Worm (Caenorhabditis elegans): ENCODE data around the gene Y13C8A.1.
"Not testable (repeated sequence)": the region's sequence is repeated elsewhere in the genome, so short reads cannot be mapped to it uniquely, and the experiment has no call there.

Gene Y13C8A.1

ce11 chrX:16901906-16902383, 18.4 kb downstream of the Y13C8A.1 start:
- TF ChIP-seq mxl-3 (GFP tag; optimal IDR thresholded peaks at IDR 0.05), result peak; percentile 79
- peak; percentile 41; the same call in 1 of the 2 replicates for TF ChIP-seq set-16 (GFP tag; IDR thresholded peaks at IDR 0.05)
- peak; percentile 28 to 84 for TF ChIP-seq mdl-1 (tag; optimal IDR thresholded peaks at IDR 0.05)
- peak; percentile 54; the same call in 1 of the 2 replicates for TF ChIP-seq tra-1 (GFP tag; IDR thresholded peaks at IDR 0.05)
- TF ChIP-seq ceh-20 (GFP tag; IDR thresholded peaks at IDR 0.05), result 0 out of 2 replicates have a peak, but pooled peaks have one; percentile 14
- peak; percentile 79 for TF ChIP-seq dmd-6 (GFP tag; IDR thresholded peaks at IDR 0.05)
- TF ChIP-seq php-3 (GFP tag; IDR thresholded peaks at IDR 0.05), result 0 out of 2 replicates have a peak, but pooled peaks have one; percentile 10
- TF ChIP-seq T26A8.4 (GFP tag; IDR thresholded peaks at IDR 0.05), result 0 out of 2 replicates have a peak, but pooled peaks have one; percentile 31
- TF ChIP-seq hif-1 (tag; optimal IDR thresholded peaks at IDR 0.05), result peak in 1 of 2 experiments; percentile 1
- TF ChIP-seq arid-1 (GFP tag; conservative IDR thresholded peaks at IDR 0.05), result 0 out of 2 replicates have a peak, but pooled peaks have one; percentile 27
- peak; percentile 53 for TF ChIP-seq aha-1 (tag)
- TF ChIP-seq nhr-11 (tag; optimal IDR thresholded peaks at IDR 0.05), result peak; percentile 18
- peak; percentile 96 for TF ChIP-seq hlh-30 (tag; optimal IDR thresholded peaks at IDR 0.05; ENCODE audit: insufficient read depth)
- TF ChIP-seq hmg-1.1 (GFP tag; IDR thresholded peaks at IDR 0.05), result peak; percentile 77
- TF ChIP-seq egl-43 (GFP tag; IDR thresholded peaks at IDR 0.05), result 0 out of 2 replicates have a peak, but pooled peaks have one; percentile 28
- peak; percentile 42 for TF ChIP-seq nhr-25 (tag; optimal IDR thresholded peaks at IDR 0.05; ENCODE audit: borderline replicate concordance, insufficient read depth)
- peak; percentile 67 for TF ChIP-seq nhr-28 (tag; optimal IDR thresholded peaks at IDR 0.05)
- peak in 1 of 2 experiments; percentile 90 for TF ChIP-seq unc-62 (GFP tag; optimal IDR thresholded peaks at IDR 0.05 in 1 of 2)
- TF ChIP-seq unc-62 (tag; optimal IDR thresholded peaks at IDR 0.05), result not testable (repeated sequence)
- peak; percentile 81 for TF ChIP-seq hlh-11 (tag; optimal IDR thresholded peaks at IDR 0.05)

- peak; percentile 70 for TF ChIP-seq aha-1 (tag)
- TF ChIP-seq php-3 (GFP tag; IDR thresholded peaks at IDR 0.05), result no peak
These were observed 19.1 kb downstream of the Y13C8A.1 start for ce11 chrX:16902657-16903056.

- TF ChIP-seq ceh-62 (tag; optimal IDR thresholded peaks at IDR 0.05) (no peak), madf-5 (GFP tag; IDR thresholded peaks at IDR 0.05) (0 out of 4 replicates have a peak, but pooled peaks of 1 of the 2 experiments have one; percentile 31), zfp-2 (tag; optimal IDR thresholded peaks at IDR 0.05) (no peak)
These were observed 20.1 kb downstream of the Y13C8A.1 start, which contains the start of gene F39F10.4 for ce11 chrX:16903619-16904018. Gene F39F10.4, minus strand, starts transcription at chrX:16903719.

ce11 chrX:16913669-16914068, 30.1 kb downstream of the Y13C8A.1 start, which contains the start of gene F39F10.5:
Gene F39F10.5, minus strand, starts transcription at chrX:16913769.
- not testable (repeated sequence) for TF ChIP-seq tra-1 (GFP tag; IDR thresholded peaks at IDR 0.05); aha-1 (tag); nhr-76 (tag; optimal IDR thresholded peaks at IDR 0.05)

- TF ChIP-seq Y5F2A.4 (GFP tag; optimal IDR thresholded peaks at IDR 0.05) (no peak), zfp-3 (GFP tag; conservative IDR thresholded peaks at IDR 0.05) (no peak), ces-1 (GFP tag; optimal IDR thresholded peaks at IDR 0.05) (no peak), lin-13 (GFP tag; optimal IDR thresholded peaks at IDR 0.05) (no peak), tag-97 (GFP tag; IDR thresholded peaks at IDR 0.05) (no peak), pqm-1 (tag; optimal IDR thresholded peaks at IDR 0.05) (peak; percentile 54), nhr-28 (tag; optimal IDR thresholded peaks at IDR 0.05) (peak; percentile 70), mxl-3 (GFP tag; optimal IDR thresholded peaks at IDR 0.05) (no peak), unc-39 (tag; optimal IDR thresholded peaks at IDR 0.05) (no peak), gei-8 (GFP tag; optimal IDR thresholded peaks at IDR 0.05) (no peak), daf-19 (GFP tag; conservative IDR thresholded peaks at IDR 0.05) (no peak), unc-62 (GFP tag; optimal IDR thresholded peaks at IDR 0.05 in 1 of 2) (peak in 1 of 2 experiments; percentile 43), unc-62 (tag; optimal IDR thresholded peaks at IDR 0.05) (no peak), aha-1 (tag) (no peak)
These were observed 35.9 kb downstream of the Y13C8A.1 start for ce11 chrX:16919468-16919867.
